1 fruit fly cellular context compared by ENCODE assay signal in genomic region chr3R:11196648-11197388, dm6.
A peak's percentile ranks its signal among the peaks of the same experiment; 100 is the strongest.
TF ChIP-seq lines count a peak whose summit lies in the region.

No protein-coding gene starts in this region.

TF ChIP-seq in whole organism, embryonic, 481 proteins besides CTCF, POLR2A, EP300 and RAD21 (continued from another document and continues in another):
- TF ChIP-seq CG16815 (GFP tag; optimal IDR thresholded peaks at IDR 0.05; lab: Kevin White, UChicago) (peak; percentile 97), her (GFP tag; optimal IDR thresholded peaks at IDR 0.05; lab: Kevin White, UChicago) (peak; percentile 18), Hr51 (GFP tag; optimal IDR thresholded peaks at IDR 0.05; lab: Kevin White, UChicago) (peak; percentile 93 to 100), croc (GFP tag; conservative IDR thresholded peaks at IDR 0.05; lab: Robert Waterston, UW) (peak; percentile 99), TFAM (GFP tag; optimal IDR thresholded peaks at IDR 0.05; lab: Kevin White, UChicago) (peak; percentile 69), peb (GFP tag; IDR thresholded peaks at IDR 0.05; lab: Robert Waterston, UW) (peak; percentile 97), zen2 (GFP tag; IDR thresholded peaks at IDR 0.05; lab: Robert Waterston, UW; ENCODE audit: partially characterized antibody) (no peak), CG30403 (GFP tag; optimal IDR thresholded peaks at IDR 0.05; lab: Kevin White, UChicago) (peak; percentile 99), Ets65A (GFP tag; lab: Kevin White, UChicago) (peak; percentile 99), CG10431 (GFP tag; optimal IDR thresholded peaks at IDR 0.05; lab: Kevin White, UChicago) (peak; percentile 97), CG34376 (GFP tag; optimal IDR thresholded peaks at IDR 0.05; lab: Kevin White, UChicago) (peak; percentile 97), trh (GFP tag; optimal IDR thresholded peaks at IDR 0.05; lab: Kevin White, UChicago) (peak; percentile 98), CG43689 (GFP tag; IDR thresholded peaks at IDR 0.05; lab: Robert Waterston, UW) (peak; percentile 95), NC2α (GFP tag; optimal IDR thresholded peaks at IDR 0.05; lab: Kevin White, UChicago) (peak; percentile 77), CG8478 (optimal IDR thresholded peaks at IDR 0.05; lab: Kevin White, UChicago) (no peak), CG3281 (GFP tag; optimal IDR thresholded peaks at IDR 0.05; lab: Kevin White, UChicago) (peak; percentile 99), CG34422 (GFP tag; IDR thresholded peaks at IDR 0.05; lab: Robert Waterston, UW) (peak; percentile 98), luna (GFP tag; optimal IDR thresholded peaks at IDR 0.05; lab: Kevin White, UChicago) (peak; percentile 52), CG10147 (GFP tag; optimal IDR thresholded peaks at IDR 0.05; lab: Kevin White, UChicago) (peak; percentile 99), Dad (GFP tag; optimal IDR thresholded peaks at IDR 0.05; lab: Kevin White, UChicago) (peak; percentile 95), Stat92E (GFP tag; optimal IDR thresholded peaks at IDR 0.05; lab: Kevin White, UChicago) (peak in 1 of 3 experiments; percentile 99), CG17612 (GFP tag; IDR thresholded peaks at IDR 0.05; lab: Robert Waterston, UW) (peak; percentile 95), bab2 (GFP tag; optimal IDR thresholded peaks at IDR 0.05; lab: Kevin White, UChicago) (peak; percentile 98), CG15479 (GFP tag; optimal IDR thresholded peaks at IDR 0.05; lab: Kevin White, UChicago) (peak; percentile 18), pfk (GFP tag; optimal IDR thresholded peaks at IDR 0.05; lab: Kevin White, UChicago) (peak; percentile 50), CG17802 (tag; optimal IDR thresholded peaks at IDR 0.05; lab: Kevin White, UChicago) (peak; percentile 88), Dek (tag; optimal IDR thresholded peaks at IDR 0.05; lab: Kevin White, UChicago) (peak; percentile 99), CG4328 (GFP tag; optimal IDR thresholded peaks at IDR 0.05; lab: Kevin White, UChicago) (peak; percentile 99), Atf6 (GFP tag; IDR thresholded peaks at IDR 0.05; lab: Robert Waterston, UW) (peak; percentile 99), Dp (GFP tag; optimal IDR thresholded peaks at IDR 0.05; lab: Kevin White, UChicago) (peak; percentile 23), CG7556 (GFP tag; optimal IDR thresholded peaks at IDR 0.05; lab: Kevin White, UChicago) (peak; percentile 100), CG11247 (GFP tag; IDR thresholded peaks at IDR 0.05; lab: Robert Waterston, UW) (peak; percentile 97), CrebB (tag; optimal IDR thresholded peaks at IDR 0.05; lab: Kevin White, UChicago) (peak; percentile 95), kah (GFP tag; optimal IDR thresholded peaks at IDR 0.05; lab: Kevin White, UChicago) (peak; percentile 97), gro (GFP tag; optimal IDR thresholded peaks at IDR 0.05; lab: Kevin White, UChicago) (peak; percentile 41), C15 (GFP tag; IDR thresholded peaks at IDR 0.05; lab: Robert Waterston, UW) (peak; percentile 96), YL-1 (GFP tag; optimal IDR thresholded peaks at IDR 0.05; lab: Kevin White, UChicago) (peak; percentile 90), CG9797 (GFP tag; optimal IDR thresholded peaks at IDR 0.05; lab: Kevin White, UChicago) (peak; percentile 33), nau (GFP tag; optimal IDR thresholded peaks at IDR 0.05; lab: Kevin White, UChicago) (peak; percentile 97), Pdp1 (GFP tag; optimal IDR thresholded peaks at IDR 0.05; lab: Kevin White, UChicago) (peak; percentile 83 to 96), sqz (GFP tag; optimal IDR thresholded peaks at IDR 0.05; lab: Kevin White, UChicago) (peak; percentile 96), bowl (GFP tag; IDR thresholded peaks at IDR 0.05; lab: Robert Waterston, UW) (peak; percentile 91), Myb (GFP tag; optimal IDR thresholded peaks at IDR 0.05; lab: Kevin White, UChicago) (peak; percentile 69), CG34224 (GFP tag; IDR thresholded peaks at IDR 0.05; lab: Robert Waterston, UW; ENCODE audit: partially characterized antibody) (no peak), H2.0 (GFP tag; IDR thresholded peaks at IDR 0.05; lab: Robert Waterston, UW) (peak; percentile 96), Sox102F (GFP tag; optimal IDR thresholded peaks at IDR 0.05; lab: Kevin White, UChicago) (peak; percentile 99), CG3726 (GFP tag; IDR thresholded peaks at IDR 0.05; lab: Robert Waterston, UW) (peak; percentile 96), Kr (GFP tag; optimal IDR thresholded peaks at IDR 0.05; lab: Kevin White, UChicago) (no peak), CG2199 (GFP tag; IDR thresholded peaks at IDR 0.05; lab: Robert Waterston, UW) (peak; percentile 96), Antp (GFP tag; optimal IDR thresholded peaks at IDR 0.05; lab: Kevin White, UChicago) (peak; percentile 79), crol (GFP tag; IDR thresholded peaks at IDR 0.05; lab: Robert Waterston, UW) (peak; percentile 73), pros (GFP tag; optimal IDR thresholded peaks at IDR 0.05; lab: Kevin White, UChicago) (peak; percentile 77), unc-4 (GFP tag; IDR thresholded peaks at IDR 0.05; lab: Robert Waterston, UW; ENCODE audit: partially characterized antibody) (no peak), chm (GFP tag; IDR thresholded peaks at IDR 0.05; lab: Robert Waterston, UW) (peak; percentile 86), ATbp (GFP tag; optimal IDR thresholded peaks at IDR 0.05; lab: Kevin White, UChicago) (peak; percentile 97), maf-S (GFP tag; optimal IDR thresholded peaks at IDR 0.05; lab: Kevin White, UChicago) (peak; percentile 81), Trl (optimal IDR thresholded peaks at IDR 0.05; lab: Kevin White, UChicago) (peak; percentile 71 to 81), Trl (GFP tag; optimal IDR thresholded peaks at IDR 0.05; lab: Kevin White, UChicago) (peak; percentile 81), dm (GFP tag; optimal IDR thresholded peaks at IDR 0.05; lab: Kevin White, UChicago) (peak; percentile 82), jing (GFP tag; optimal IDR thresholded peaks at IDR 0.05; lab: Kevin White, UChicago) (peak; percentile 91), CG13123 (GFP tag; optimal IDR thresholded peaks at IDR 0.05; lab: Kevin White, UChicago) (peak; percentile 94), sima (GFP tag; optimal IDR thresholded peaks at IDR 0.05; lab: Kevin White, UChicago) (no peak), pnt (GFP tag; optimal IDR thresholded peaks at IDR 0.05; lab: Kevin White, UChicago) (peak; percentile 81), Abd-B (GFP tag; optimal IDR thresholded peaks at IDR 0.05; lab: Kevin White, UChicago) (peak; percentile 100), cato (GFP tag; optimal IDR thresholded peaks at IDR 0.05; lab: Kevin White, UChicago; ENCODE audit: borderline replicate concordance) (peak; percentile 87), CG2120 (GFP tag; optimal IDR thresholded peaks at IDR 0.05; lab: Kevin White, UChicago) (peak; percentile 98), rib (GFP tag; IDR thresholded peaks at IDR 0.05; lab: Robert Waterston, UW) (peak; percentile 98), CG18476 (GFP tag; optimal IDR thresholded peaks at IDR 0.05; lab: Kevin White, UChicago) (peak; percentile 96), CG4854 (GFP tag; optimal IDR thresholded peaks at IDR 0.05; lab: Kevin White, UChicago) (peak; percentile 85), CG8359 (GFP tag; optimal IDR thresholded peaks at IDR 0.05; lab: Kevin White, UChicago; ENCODE audit: borderline replicate concordance) (peak; percentile 93), scrt (GFP tag; optimal IDR thresholded peaks at IDR 0.05; lab: Kevin White, UChicago) (peak; percentile 99), vfl (GFP tag; optimal IDR thresholded peaks at IDR 0.05; lab: Kevin White, UChicago) (peak; percentile 76), Adf1 (GFP tag; IDR thresholded peaks at IDR 0.05; lab: Robert Waterston, UW) (peak; percentile 88), Hr78 (GFP tag; optimal IDR thresholded peaks at IDR 0.05; lab: Kevin White, UChicago) (peak in 1 of 2 experiments; percentile 96), Bgb (GFP tag; IDR thresholded peaks at IDR 0.05; lab: Robert Waterston, UW; ENCODE audit: partially characterized antibody) (peak; percentile 51; the same call in 1 of the 2 replicates), CG10366 (GFP tag; IDR thresholded peaks at IDR 0.05; lab: Robert Waterston, UW) (peak; percentile 97), CG14710 (tag; optimal IDR thresholded peaks at IDR 0.05; lab: Kevin White, UChicago) (peak; percentile 98), oc (tag; optimal IDR thresholded peaks at IDR 0.05; lab: Kevin White, UChicago) (peak; percentile 97), HLH4C (GFP tag; IDR thresholded peaks at IDR 0.05; lab: Robert Waterston, UW; ENCODE audit: partially characterized antibody) (no peak), zen (tag; optimal IDR thresholded peaks at IDR 0.05; lab: Kevin White, UChicago) (peak; percentile 96), Drgx (GFP tag; IDR thresholded peaks at IDR 0.05; lab: Robert Waterston, UW) (peak; percentile 98), H15 (GFP tag; IDR thresholded peaks at IDR 0.05; lab: Robert Waterston, UW) (peak; percentile 97), Meics (GFP tag; optimal IDR thresholded peaks at IDR 0.05; lab: Kevin White, UChicago) (peak; percentile 99), CG4424 (GFP tag; optimal IDR thresholded peaks at IDR 0.05; lab: Kevin White, UChicago) (peak; percentile 98), bcd (GFP tag; optimal IDR thresholded peaks at IDR 0.05; lab: Kevin White, UChicago) (peak; percentile 100), nom (GFP tag; optimal IDR thresholded peaks at IDR 0.05; lab: Kevin White, UChicago) (peak; percentile 89), CG2116 (GFP tag; optimal IDR thresholded peaks at IDR 0.05; lab: Kevin White, UChicago) (peak; percentile 79), CG12104 (GFP tag; optimal IDR thresholded peaks at IDR 0.05; lab: Kevin White, UChicago) (peak; percentile 98), CG6254 (GFP tag; optimal IDR thresholded peaks at IDR 0.05; lab: Kevin White, UChicago) (peak; percentile 94), Rx (GFP tag; IDR thresholded peaks at IDR 0.05; lab: Robert Waterston, UW) (peak; percentile 90), ems (GFP tag; optimal IDR thresholded peaks at IDR 0.05; lab: Kevin White, UChicago) (peak; percentile 90), slbo (GFP tag; IDR thresholded peaks at IDR 0.05; lab: Robert Waterston, UW) (peak; percentile 99), Elba2 (GFP tag; optimal IDR thresholded peaks at IDR 0.05; lab: Kevin White, UChicago) (no peak), crc (GFP tag; optimal IDR thresholded peaks at IDR 0.05; lab: Kevin White, UChicago) (peak; percentile 65), dpn (GFP tag; optimal IDR thresholded peaks at IDR 0.05; lab: Kevin White, UChicago) (peak; percentile 96 to 97), CG12659 (GFP tag; optimal IDR thresholded peaks at IDR 0.05; lab: Kevin White, UChicago) (peak; percentile 99), slou (GFP tag; optimal IDR thresholded peaks at IDR 0.05; lab: Kevin White, UChicago) (peak; percentile 98), CG13424 (tag; optimal IDR thresholded peaks at IDR 0.05; lab: Kevin White, UChicago) (peak; percentile 99), cg (GFP tag; optimal IDR thresholded peaks at IDR 0.05; lab: Kevin White, UChicago) (peak; percentile 68), ewg (GFP tag; optimal IDR thresholded peaks at IDR 0.05; lab: Kevin White, UChicago) (peak; percentile 97), Hmr (GFP tag; optimal IDR thresholded peaks at IDR 0.05; lab: Kevin White, UChicago) (peak; percentile 99), CG12744 (GFP tag; optimal IDR thresholded peaks at IDR 0.05; lab: Kevin White, UChicago) (peak; percentile 63), MBD-R2 (GFP tag; IDR thresholded peaks at IDR 0.05; lab: Robert Waterston, UW) (peak; percentile 94), CG17186 (GFP tag; optimal IDR thresholded peaks at IDR 0.05; lab: Kevin White, UChicago) (peak; percentile 80), CG14860 (GFP tag; IDR thresholded peaks at IDR 0.05; lab: Robert Waterston, UW; ENCODE audit: partially characterized antibody) (no peak), CG17912 (GFP tag; optimal IDR thresholded peaks at IDR 0.05; lab: Kevin White, UChicago) (peak; percentile 85), E2f2 (GFP tag; IDR thresholded peaks at IDR 0.05; lab: Robert Waterston, UW) (peak; percentile 87), CG6689 (GFP tag; IDR thresholded peaks at IDR 0.05; lab: Robert Waterston, UW) (peak; percentile 99), Aef1 (GFP tag; IDR thresholded peaks at IDR 0.05; lab: Robert Waterston, UW) (peak; percentile 98), ato (GFP tag; IDR thresholded peaks at IDR 0.05; lab: Robert Waterston, UW; ENCODE audit: partially characterized antibody) (no peak), CG5953 (GFP tag; IDR thresholded peaks at IDR 0.05; lab: Robert Waterston, UW) (peak; percentile 96), Med (GFP tag; lab: Kevin White, UChicago) (peak; percentile 98), CG13624 (GFP tag; optimal IDR thresholded peaks at IDR 0.05; lab: Kevin White, UChicago) (peak; percentile 97), CG32772 (GFP tag; IDR thresholded peaks at IDR 0.05; lab: Robert Waterston, UW) (peak; percentile 98), CG11398 (GFP tag; optimal IDR thresholded peaks at IDR 0.05; lab: Kevin White, UChicago) (no peak), ase (GFP tag; IDR thresholded peaks at IDR 0.05; lab: Robert Waterston, UW) (peak; percentile 97), CG6854 (GFP tag; optimal IDR thresholded peaks at IDR 0.05; lab: Kevin White, UChicago) (peak; percentile 98), Poxn (GFP tag; IDR thresholded peaks at IDR 0.05; lab: Robert Waterston, UW) (peak; percentile 94), CG6813 (GFP tag; optimal IDR thresholded peaks at IDR 0.05; lab: Kevin White, UChicago) (peak; percentile 97), Sox100B (GFP tag; optimal IDR thresholded peaks at IDR 0.05; lab: Kevin White, UChicago) (peak; percentile 100), CG17359 (tag; optimal IDR thresholded peaks at IDR 0.05; lab: Kevin White, UChicago) (peak; percentile 99), az2 (GFP tag; optimal IDR thresholded peaks at IDR 0.05; lab: Kevin White, UChicago) (peak; percentile 96), HmgZ (tag; optimal IDR thresholded peaks at IDR 0.05; lab: Kevin White, UChicago) (peak; percentile 97), al (GFP tag; IDR thresholded peaks at IDR 0.05; lab: Robert Waterston, UW) (peak; percentile 99), Neu2 (GFP tag; optimal IDR thresholded peaks at IDR 0.05; lab: Kevin White, UChicago; ENCODE audit: borderline replicate concordance) (no peak), CG32767 (GFP tag; IDR thresholded peaks at IDR 0.05; lab: Robert Waterston, UW) (peak; percentile 99), hkb (optimal IDR thresholded peaks at IDR 0.05; lab: Kevin White, UChicago) (no peak), hkb (GFP tag; IDR thresholded peaks at IDR 0.05; lab: Robert Waterston, UW) (peak; percentile 98), salm (tag; optimal IDR thresholded peaks at IDR 0.05; lab: Kevin White, UChicago) (peak; percentile 97), lilli (GFP tag; optimal IDR thresholded peaks at IDR 0.05; lab: Kevin White, UChicago) (peak; percentile 94), CG18262 (tag; optimal IDR thresholded peaks at IDR 0.05; lab: Kevin White, UChicago) (peak; percentile 96)
